Fruit fly (Drosophila melanogaster): ENCODE measurements around the gene shps.
A peak's percentile ranks its signal among the peaks of the same experiment; 100 is the strongest.

The shps gene

dm6 chr3R:24272775-24273290 is 6.5 kb upstream of the shps start, which contains the start of gene Orct2 (continued):
- peak; percentile 31 for TF ChIP-seq CG7368 (GFP tag; optimal IDR thresholded peaks at IDR 0.05)
- peak; percentile 2 for TF ChIP-seq CG10669 (GFP tag; optimal IDR thresholded peaks at IDR 0.05)
- TF ChIP-seq svp (GFP tag): peak; percentile 42
- TF ChIP-seq Sox15 (GFP tag; optimal IDR thresholded peaks at IDR 0.05): no peak
- TF ChIP-seq Sox14 (GFP tag; optimal IDR thresholded peaks at IDR 0.05): no peak
- TF ChIP-seq Hr39 (GFP tag; optimal IDR thresholded peaks at IDR 0.05): no peak
- no peak for TF ChIP-seq salr (GFP tag; optimal IDR thresholded peaks at IDR 0.05)
- TF ChIP-seq net (GFP tag; optimal IDR thresholded peaks at IDR 0.05): peak; percentile 8

- TF ChIP-seq CG6854 (GFP tag; optimal IDR thresholded peaks at IDR 0.05) (no peak), Eip75B (GFP tag; optimal IDR thresholded peaks at IDR 0.05) (no peak), CG11762 (GFP tag; optimal IDR thresholded peaks at IDR 0.05; ENCODE audit: insufficient read depth) (no peak), net (GFP tag; optimal IDR thresholded peaks at IDR 0.05) (no peak), Ets96B (tag; optimal IDR thresholded peaks at IDR 0.05) (no peak), dsx (GFP tag; optimal IDR thresholded peaks at IDR 0.05; ENCODE audit: poor library complexity, severe bottlenecking) (no peak)
Measured at dm6 chr3R:24274212-24274611, 5.2 kb upstream of the shps start.

dm6 chr3R:24275463-24275862 is 3.9 kb upstream of the shps start:
- TF ChIP-seq ss (GFP tag; optimal IDR thresholded peaks at IDR 0.05): no peak
- TF ChIP-seq Ets21C (GFP tag; optimal IDR thresholded peaks at IDR 0.05): no peak
- no peak for TF ChIP-seq CG8319 (GFP tag; optimal IDR thresholded peaks at IDR 0.05)
- TF ChIP-seq cyc (GFP tag; optimal IDR thresholded peaks at IDR 0.05): no peak
- TF ChIP-seq CG31627 (GFP tag; optimal IDR thresholded peaks at IDR 0.05): no peak
- no peak for TF ChIP-seq CG6854 (GFP tag; optimal IDR thresholded peaks at IDR 0.05)

- TF ChIP-seq salr (GFP tag; optimal IDR thresholded peaks at IDR 0.05) (peak; percentile 17 to 24), CG8319 (GFP tag; optimal IDR thresholded peaks at IDR 0.05) (no peak), CG7368 (GFP tag; optimal IDR thresholded peaks at IDR 0.05) (peak; percentile 19), CG6276 (GFP tag; optimal IDR thresholded peaks at IDR 0.05) (peak; percentile 44), Hr38 (GFP tag; optimal IDR thresholded peaks at IDR 0.05) (no peak), CG3919 (GFP tag; optimal IDR thresholded peaks at IDR 0.05) (peak; percentile 39), CG11762 (GFP tag; optimal IDR thresholded peaks at IDR 0.05; ENCODE audit: insufficient read depth) (peak; percentile 48), vri (GFP tag; optimal IDR thresholded peaks at IDR 0.05) (peak; percentile 89), CG32006 (GFP tag; optimal IDR thresholded peaks at IDR 0.05) (peak; percentile 74), Sox102F (GFP tag; optimal IDR thresholded peaks at IDR 0.05) (peak; percentile 76), fkh (GFP tag; optimal IDR thresholded peaks at IDR 0.05) (peak; percentile 68), CG11294 (GFP tag; IDR thresholded peaks at IDR 0.05) (no peak), Blimp-1 (GFP tag; optimal IDR thresholded peaks at IDR 0.05) (peak; percentile 44), Eip93F (GFP tag; optimal IDR thresholded peaks at IDR 0.05) (peak; percentile 35), CG16779 (tag; optimal IDR thresholded peaks at IDR 0.05) (peak; percentile 37), CG10631 (GFP tag; optimal IDR thresholded peaks at IDR 0.05) (peak; percentile 57), CG1621 (tag; optimal IDR thresholded peaks at IDR 0.05) (no peak), Lpt (GFP tag; optimal IDR thresholded peaks at IDR 0.05) (peak; percentile 35), pdm3 (GFP tag; optimal IDR thresholded peaks at IDR 0.05) (peak; percentile 71), CG6163 (GFP tag; IDR thresholded peaks at IDR 0.05) (peak; percentile 46; the same call in 2 of the 3 replicates), svp (GFP tag) (peak; percentile 86), CG4318 (GFP tag; optimal IDR thresholded peaks at IDR 0.05) (peak; percentile 52), lz (GFP tag; optimal IDR thresholded peaks at IDR 0.05) (peak; percentile 65), Met (GFP tag; optimal IDR thresholded peaks at IDR 0.05) (peak; percentile 79), CG9139 (GFP tag; optimal IDR thresholded peaks at IDR 0.05) (no peak), CG11902 (GFP tag; optimal IDR thresholded peaks at IDR 0.05) (peak; percentile 9), topi (GFP tag; optimal IDR thresholded peaks at IDR 0.05) (peak; percentile 71), CG6808 (GFP tag; optimal IDR thresholded peaks at IDR 0.05) (peak; percentile 50), net (GFP tag; optimal IDR thresholded peaks at IDR 0.05) (peak; percentile 50), dac (GFP tag; optimal IDR thresholded peaks at IDR 0.05) (peak; percentile 20), CG8632 (GFP tag; optimal IDR thresholded peaks at IDR 0.05) (peak; percentile 61)
Measured at dm6 chr3R:24276104-24277008, 3.0 kb upstream of the shps start, which contains the start of gene Orct. TSS of gene Orct (plus strand) at chr3R:24276260.

All from whole organism, prepupa.